Fruit fly (Drosophila melanogaster) whole organism, prepupa: ENCODE measurements around the gene MtnD.

ENCODE experiments used
- Blimp-1 ChIP-seq: fragments of 200-800 bp; sonication (Bioruptor generic); optimal IDR thresholded peaks from 3 replicates; lab custom pipeline; 2017; ENCODE audit warnings: missing biosample characterization, missing genetic modification characterization, mild to moderate bottlenecking, moderate library complexity, missing genetic modification reagents
- CG10631 ChIP-seq: fragments of 200-800 bp; sonication (Bioruptor generic); optimal IDR thresholded peaks from 2 replicates; lab custom pipeline; 2016; ENCODE audit warnings: missing biosample characterization, missing genetic modification characterization
- CG10669 ChIP-seq: fragments of 200-800 bp; sonication (Bioruptor generic); optimal IDR thresholded peaks from 3 replicates; lab custom pipeline; 2018; ENCODE audit warnings: missing biosample characterization, mild to moderate bottlenecking, missing genetic modification characterization, moderate library complexity
- CG11762 ChIP-seq: fragments of 200-800 bp; sonication (Bioruptor generic); optimal IDR thresholded peaks from 3 replicates; lab custom pipeline; 2016; ENCODE audit warnings: missing biosample characterization, missing genetic modification characterization; ENCODE audit not compliant: insufficient read depth
- CG11902 ChIP-seq: fragments of 200-800 bp; sonication (Bioruptor generic); optimal IDR thresholded peaks from 3 replicates; lab custom pipeline; 2016; ENCODE audit warnings: missing biosample characterization, missing genetic modification characterization
- CG15336 ChIP-seq: fragments of 200-800 bp; sonication (Bioruptor generic); IDR thresholded peaks from 2 replicates; pipeline ENCODE4 v1.3.6; 2022; ENCODE audit warnings: missing biosample characterization, missing genetic modification characterization
- CG16779 ChIP-seq: fragments of 200-800 bp; sonication (Bioruptor generic); optimal IDR thresholded peaks from 3 replicates; lab custom pipeline; 2017; ENCODE audit warnings: missing biosample characterization, mild to moderate bottlenecking, missing genetic modification characterization
- CG31627 ChIP-seq: fragments of 200-800 bp; sonication (Bioruptor generic); optimal IDR thresholded peaks from 3 replicates; lab custom pipeline; 2016; ENCODE audit warnings: missing biosample characterization, missing genetic modification characterization
- CG34406 ChIP-seq: fragments of 200-800 bp; sonication (Bioruptor generic); optimal IDR thresholded peaks from 3 replicates; lab custom pipeline; 2016; ENCODE audit warnings: missing biosample characterization, missing genetic modification characterization
- CG6163 ChIP-seq: fragments of 200-800 bp; sonication (Bioruptor generic); IDR thresholded peaks from 3 replicates; pipeline ENCODE4 v1.3.6; 2022; ENCODE audit warnings: missing biosample characterization, missing genetic modification characterization
- CG6276 ChIP-seq: fragments of 200-800 bp; sonication (Bioruptor generic); optimal IDR thresholded peaks from 2 replicates; lab custom pipeline; 2017; ENCODE audit warnings: missing biosample characterization, mild to moderate bottlenecking, missing genetic modification characterization
- CG7368 ChIP-seq: fragments of 200-800 bp; sonication (Bioruptor generic); optimal IDR thresholded peaks from 3 replicates; lab custom pipeline; 2016; ENCODE audit warnings: missing biosample characterization, missing genetic modification characterization
- CG8319 ChIP-seq: fragments of 200-800 bp; sonication (Bioruptor generic); optimal IDR thresholded peaks from 3 replicates; lab custom pipeline; 2016; ENCODE audit warnings: missing biosample characterization, missing genetic modification characterization
- CG9139 ChIP-seq: fragments of 200-800 bp; sonication (Bioruptor generic); optimal IDR thresholded peaks from 3 replicates; lab custom pipeline; 2017; ENCODE audit warnings: missing biosample characterization, mild to moderate bottlenecking, missing genetic modification characterization
- Eip78C ChIP-seq: fragments of 200-800 bp; sonication (Bioruptor generic); peaks from one replicate; lab custom pipeline; 2016; ENCODE audit warnings: missing biosample characterization, missing genetic modification characterization
- Eip93F ChIP-seq: fragments of 200-800 bp; sonication (Bioruptor generic); optimal IDR thresholded peaks from 2 replicates; lab custom pipeline; 2016; ENCODE audit warnings: missing biosample characterization, mild to moderate bottlenecking, missing genetic modification characterization
- Ets21C ChIP-seq: fragments of 200-800 bp; sonication (Bioruptor generic); optimal IDR thresholded peaks from 3 replicates; lab custom pipeline; 2016; ENCODE audit warnings: missing biosample characterization, missing genetic modification characterization
- Ets96B ChIP-seq: fragments of 200-800 bp; optimal IDR thresholded peaks from 2 replicates; lab custom pipeline; 2019; ENCODE audit warnings: missing biosample characterization, mild to moderate bottlenecking, missing genetic modification characterization, moderate library complexity
- Gug ChIP-seq: fragments of 200-800 bp; sonication (Bioruptor generic); IDR thresholded peaks from 2 replicates; pipeline ENCODE4 v1.3.6; 2022; ENCODE audit warnings: missing biosample characterization, missing genetic modification characterization
- Hr39 ChIP-seq: fragments of 200-800 bp; sonication (Bioruptor generic); optimal IDR thresholded peaks from 2 replicates; lab custom pipeline; 2016; ENCODE audit warnings: missing biosample characterization, missing genetic modification characterization
- Lpt ChIP-seq: fragments of 200-800 bp; sonication (Bioruptor generic); optimal IDR thresholded peaks from 3 replicates; lab custom pipeline; 2016; ENCODE audit warnings: missing biosample characterization, missing genetic modification characterization
- OdsH ChIP-seq: fragments of 200-800 bp; sonication (Bioruptor generic); optimal IDR thresholded peaks from 3 replicates; lab custom pipeline; 2016; ENCODE audit warnings: missing biosample characterization, missing genetic modification characterization
- Smox ChIP-seq: fragments of 200-800 bp; sonication (Bioruptor generic); optimal IDR thresholded peaks from 3 replicates; lab custom pipeline; 2016; ENCODE audit warnings: missing biosample characterization, missing genetic modification characterization
- Sox15 ChIP-seq: fragments of 200-800 bp; sonication (Bioruptor generic); optimal IDR thresholded peaks from 3 replicates; lab custom pipeline; 2016; ENCODE audit warnings: missing biosample characterization, missing genetic modification characterization
- acj6 ChIP-seq: fragments of 200-800 bp; sonication (Bioruptor generic); optimal IDR thresholded peaks from 3 replicates; lab custom pipeline; 2016; ENCODE audit warnings: missing biosample characterization, missing genetic modification characterization
- cyc ChIP-seq: fragments of 200-800 bp; sonication (Bioruptor generic); optimal IDR thresholded peaks from 3 replicates; lab custom pipeline; 2016; ENCODE audit warnings: missing biosample characterization, missing genetic modification characterization
- dsx ChIP-seq: fragments of 200-800 bp; optimal IDR thresholded peaks from 3 replicates; lab custom pipeline; 2019; ENCODE audit warnings: missing biosample characterization, mild to moderate bottlenecking, missing genetic modification characterization, moderate library complexity; ENCODE audit not compliant: poor library complexity, severe bottlenecking
- eg ChIP-seq: fragments of 200-800 bp; sonication (Bioruptor generic); IDR thresholded peaks from 3 replicates; pipeline ENCODE4 v1.3.6; 2022; ENCODE audit warnings: missing biosample characterization, missing genetic modification characterization
- fd85E ChIP-seq: fragments of 200-800 bp; sonication (Bioruptor generic); optimal IDR thresholded peaks from 3 replicates; lab custom pipeline; 2016; ENCODE audit warnings: missing biosample characterization, missing genetic modification characterization
- fkh ChIP-seq: fragments of 200-800 bp; sonication (Bioruptor generic); optimal IDR thresholded peaks from 3 replicates; lab custom pipeline; 2017; ENCODE audit warnings: missing biosample characterization, mild to moderate bottlenecking, missing genetic modification characterization, moderate library complexity
- net ChIP-seq: fragments of 200-800 bp; sonication (Bioruptor generic); optimal IDR thresholded peaks from 3 replicates; lab custom pipeline; 2016; ENCODE audit warnings: missing biosample characterization, missing genetic modification characterization
- salr ChIP-seq, 2 experiments: fragments of 200-800 bp; sonication (Bioruptor generic); optimal IDR thresholded peaks; 3 replicates each; lab custom pipeline; 2016 to 2018; ENCODE audit warnings: missing biosample characterization in 2 of 2, missing genetic modification characterization in 2 of 2, mild to moderate bottlenecking in 1 of 2
- ss ChIP-seq, 2 experiments: fragments of 200-800 bp; sonication (Bioruptor generic); optimal IDR thresholded peaks; 2 replicates in 1 of 2; 3 replicates in 1 of 2; lab custom pipeline; 2017 to 2018; ENCODE audit warnings: mild to moderate bottlenecking in 2 of 2, missing biosample characterization in 2 of 2, missing genetic modification characterization in 2 of 2, moderate library complexity in 1 of 2
- svp ChIP-seq: fragments of 200-800 bp; sonication (Bioruptor generic); peaks from one replicate; lab custom pipeline; 2016; ENCODE audit warnings: missing biosample characterization, missing genetic modification characterization
- topi ChIP-seq: fragments of 200-800 bp; sonication (Bioruptor generic); optimal IDR thresholded peaks from 3 replicates; lab custom pipeline; 2016; ENCODE audit warnings: missing biosample characterization, missing genetic modification characterization

The MtnD gene

DNA sequence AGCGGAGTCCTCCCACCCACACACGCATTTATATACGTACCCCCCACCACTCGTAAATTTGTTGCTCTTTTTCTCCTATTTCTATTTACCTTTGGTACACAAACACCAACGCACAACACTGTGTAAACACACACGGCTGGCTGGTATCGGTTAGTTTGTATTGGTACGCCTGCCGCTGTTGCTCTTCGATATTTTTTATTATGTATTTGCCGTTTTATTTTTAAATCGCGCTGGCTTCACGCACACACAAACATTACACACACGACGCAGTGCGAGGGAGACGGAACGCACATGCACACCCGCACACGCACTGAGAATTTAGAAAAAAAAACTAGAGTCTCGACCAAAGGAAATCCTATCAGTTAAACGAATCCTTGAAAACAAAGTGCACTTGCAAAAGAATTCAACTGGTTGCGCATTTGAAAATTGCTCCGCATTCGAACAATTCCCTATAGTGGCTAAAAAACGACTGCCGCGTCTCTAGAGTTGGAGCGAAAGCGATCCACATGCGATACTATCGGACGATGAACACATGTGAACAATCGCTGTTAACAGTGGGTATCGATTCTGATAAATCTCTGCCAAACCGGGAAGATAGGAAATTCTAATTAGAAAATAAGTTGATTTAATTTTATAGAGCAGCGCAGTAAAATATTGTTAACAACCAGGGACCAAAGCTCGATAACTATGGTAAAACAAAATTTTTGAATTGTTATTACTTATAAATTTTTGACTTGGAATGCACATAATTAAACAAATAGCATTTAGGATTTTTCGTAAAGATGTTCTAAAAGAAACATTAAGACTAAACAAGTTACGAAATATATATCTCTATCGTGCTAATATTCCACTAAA is 16.1 kb downstream of the MtnD start (continued):
- TF ChIP-seq Ets21C (GFP tag; lab: Kevin White, UChicago), result no peak
- peak; percentile 21 for TF ChIP-seq CG7368 (GFP tag; lab: Kevin White, UChicago)
- no peak for TF ChIP-seq salr (GFP tag; optimal IDR thresholded peaks at IDR 0.05; lab: Kevin White, UChicago)
- TF ChIP-seq svp (GFP tag; lab: Kevin White, UChicago), result peak; percentile 73
- no peak for TF ChIP-seq CG10669 (GFP tag; lab: Kevin White, UChicago)
- peak; percentile 43 for TF ChIP-seq net
- no peak for TF ChIP-seq Hr39 (GFP tag; lab: Kevin White, UChicago)
- TF ChIP-seq CG11762 (GFP tag; lab: Kevin White, UChicago), result peak; percentile 24
- TF ChIP-seq CG15336 (GFP tag; lab: Robert Waterston, UW), result peak; percentile 52; the same call in 1 of the 2 replicates
- peak; percentile 10 for TF ChIP-seq OdsH
- peak; percentile 28 for TF ChIP-seq Ets96B (tag; lab: Kevin White, UChicago)
- peak; percentile 51 for TF ChIP-seq dsx (GFP tag; lab: Kevin White, UChicago)
- no peak for TF ChIP-seq CG11902 (GFP tag; lab: Kevin White, UChicago)

DNA sequence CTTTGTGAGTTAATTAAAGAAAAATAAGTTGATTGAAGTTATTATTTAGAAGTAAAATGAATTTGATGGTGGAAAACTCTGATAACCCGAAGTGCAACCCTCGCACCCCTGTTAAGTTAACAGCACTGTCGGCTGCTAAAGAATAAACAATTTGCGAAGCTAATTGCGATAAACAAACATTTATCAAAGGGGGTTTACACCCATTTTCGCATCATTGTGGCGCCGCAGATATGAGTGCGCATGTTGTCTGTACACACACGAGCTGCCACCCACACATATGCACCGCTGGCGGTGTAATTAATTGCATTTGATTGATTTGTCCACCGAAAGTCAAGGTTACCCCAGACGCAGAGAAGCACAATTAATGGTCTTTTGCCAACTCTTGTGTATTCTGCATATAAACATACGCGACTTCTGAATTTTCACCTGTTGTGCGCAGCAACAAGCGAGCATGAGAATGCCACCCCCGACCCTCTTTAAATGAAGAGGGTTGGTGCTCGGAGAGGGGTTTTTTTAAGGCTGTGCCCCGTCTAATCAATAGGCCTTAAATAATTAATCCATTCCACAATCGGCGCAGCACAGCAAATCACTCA is 16.8 kb downstream of the MtnD start:
- no peak for TF ChIP-seq Sox15 (GFP tag; lab: Kevin White, UChicago)
- TF ChIP-seq ss (GFP tag; optimal IDR thresholded peaks at IDR 0.05; lab: Kevin White, UChicago), result no peak
- TF ChIP-seq fd85E (GFP tag; lab: Kevin White, UChicago), result no peak
- TF ChIP-seq Gug (GFP tag; lab: Robert Waterston, UW), result no peak
- TF ChIP-seq CG6276, result no peak
- peak; percentile 89 for TF ChIP-seq fkh
- no peak for TF ChIP-seq CG8319 (GFP tag; lab: Kevin White, UChicago)
- no peak for TF ChIP-seq cyc (GFP tag; lab: Kevin White, UChicago)
- no peak for TF ChIP-seq dsx (GFP tag; lab: Kevin White, UChicago)
- no peak for TF ChIP-seq CG10631 (GFP tag; lab: Kevin White, UChicago)
- peak; percentile 48; the same call in 2 of the 3 replicates for TF ChIP-seq eg (GFP tag; lab: Robert Waterston, UW)
- peak; percentile 26 for TF ChIP-seq Eip78C

DNA sequence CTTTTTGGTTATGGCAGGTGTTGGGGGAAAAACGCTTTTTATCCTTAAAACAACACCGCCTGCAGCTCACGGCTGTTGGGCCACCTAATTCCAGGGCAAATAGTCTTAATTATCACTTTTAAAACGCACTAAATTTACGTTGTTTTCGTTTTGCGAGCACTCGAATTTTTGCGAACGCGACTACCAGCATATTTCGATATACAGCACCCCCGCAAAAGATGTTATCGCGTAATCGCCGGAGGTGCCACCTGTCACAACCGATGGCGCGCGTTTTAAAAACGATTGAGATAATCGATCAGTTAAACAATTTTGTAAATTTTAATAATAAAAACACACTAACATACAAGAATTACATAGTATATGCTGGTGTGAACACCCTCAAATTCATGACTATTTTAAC is 17.3 kb downstream of the MtnD start, which contains the start of gene Stat92E:
Gene Stat92E, minus strand, starts transcription at position 219 of the 400 bp plus-strand sequence.
- TF ChIP-seq CG11902 (GFP tag; lab: Kevin White, UChicago) (no peak), CG6163 (no peak), topi (GFP tag; lab: Kevin White, UChicago) (no peak), Lpt (no peak)

DNA sequence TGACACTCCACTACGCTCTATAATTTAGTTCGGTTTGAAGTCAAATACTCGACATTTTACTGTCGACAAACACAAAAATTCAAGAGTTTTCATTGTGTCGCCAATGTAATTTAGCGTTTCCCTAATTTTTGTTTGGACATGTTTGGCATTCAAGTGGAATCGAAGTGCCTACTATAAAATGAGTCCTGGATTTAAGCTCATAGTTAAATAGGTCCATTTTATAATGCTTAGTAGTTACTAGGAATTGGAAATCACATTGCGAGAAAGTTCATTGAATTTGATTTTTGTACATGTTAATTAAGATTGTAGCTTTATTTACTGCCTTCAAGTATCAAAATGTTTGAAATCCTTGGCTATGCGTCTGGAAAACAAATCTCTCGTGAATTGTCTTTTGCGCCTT is 19.5 kb downstream of the MtnD start, which contains the start of gene att-ORFB:
Gene att-ORFB, minus strand, starts transcription at position 101 of the 400 bp plus-strand sequence.
- TF ChIP-seq acj6 (GFP tag; lab: Kevin White, UChicago) (no peak), CG34406 (no peak), Hr39 (GFP tag; lab: Kevin White, UChicago) (no peak), Eip78C (no peak), CG8319 (GFP tag; lab: Kevin White, UChicago) (no peak), CG31627 (GFP tag; lab: Kevin White, UChicago) (no peak), CG7368 (GFP tag; lab: Kevin White, UChicago) (no peak), Blimp-1 (GFP tag; lab: Kevin White, UChicago) (no peak), Smox (GFP tag; lab: Kevin White, UChicago) (no peak), CG9139 (no peak), Eip93F (GFP tag; lab: Kevin White, UChicago) (no peak), CG16779 (tag; lab: Kevin White, UChicago) (no peak), cyc (GFP tag; lab: Kevin White, UChicago) (no peak)
